Worm (Caenorhabditis elegans): Measurements from ENCODE around the gene T13C5.3.

DNA sequence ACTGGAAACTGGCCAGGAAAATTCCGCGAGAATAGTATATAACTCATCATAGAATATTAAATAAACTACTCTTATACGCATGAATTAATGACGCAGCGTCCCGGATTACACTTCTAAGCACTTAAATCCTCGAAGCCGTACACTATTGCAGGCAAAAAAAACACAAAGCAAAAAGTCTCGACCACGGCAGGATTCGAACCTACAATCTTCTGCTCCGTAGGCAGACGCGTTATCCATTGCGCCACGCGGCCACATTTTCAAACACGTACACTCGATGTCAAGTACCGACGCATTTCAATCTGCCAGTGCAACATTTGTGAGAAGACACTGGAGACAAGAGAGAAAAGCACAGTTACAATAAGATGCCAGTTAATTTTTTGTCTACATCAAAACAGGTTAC, 41.6 kb downstream of the T13C5.3 start:
- TF ChIP-seq cog-1 (tag; optimal IDR thresholded peaks at IDR 0.05), result no peak
- TF ChIP-seq T22C8.4 (GFP tag; IDR thresholded peaks at IDR 0.05), result peak; percentile 38; the same call in 1 of the 2 replicates
- peak; percentile 77 for TF ChIP-seq tab-1 (GFP tag; IDR thresholded peaks at IDR 0.05)
- TF ChIP-seq ztf-23 (GFP tag; IDR thresholded peaks at IDR 0.05), result peak; percentile 80
- TF ChIP-seq ref-1 (GFP tag; conservative IDR thresholded peaks at IDR 0.05), result 0 out of 2 replicates have a peak, but pooled peaks have one; percentile 54
- TF ChIP-seq klf-2 (GFP tag; conservative IDR thresholded peaks at IDR 0.05), result peak; percentile 60; the same call in 1 of the 2 replicates
